Fruit fly (Drosophila melanogaster): ENCODE results near the gene CG43245.

DNA sequence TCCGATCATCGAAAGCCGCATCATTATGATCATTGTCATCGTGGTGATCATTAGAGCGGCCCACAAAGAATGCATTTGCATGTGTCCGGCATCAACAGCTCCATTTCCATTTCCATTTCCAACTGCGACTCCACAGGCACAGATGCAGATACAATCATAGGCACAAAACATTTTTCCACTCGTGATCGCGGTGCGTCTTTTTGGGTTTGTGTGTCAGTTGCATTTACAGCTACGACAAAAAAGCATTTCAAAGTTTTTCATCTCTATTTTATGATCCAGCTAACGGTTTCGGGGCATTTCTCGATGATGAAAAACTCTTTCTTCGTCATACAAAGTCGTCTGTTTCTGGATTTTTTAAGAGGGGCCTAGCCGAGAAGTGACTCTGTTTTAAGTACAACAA, 3.5 kb downstream of the CG43245 start:
- TF ChIP-seq CG13204 (GFP tag; optimal IDR thresholded peaks at IDR 0.05), result no peak
- no peak for TF ChIP-seq Snoo (tag; optimal IDR thresholded peaks at IDR 0.05)
- no peak for TF ChIP-seq EcR (GFP tag; optimal IDR thresholded peaks at IDR 0.05)
- TF ChIP-seq Ets98B (GFP tag; IDR thresholded peaks at IDR 0.05), result no peak
- no peak for TF ChIP-seq CG8159 (tag; optimal IDR thresholded peaks at IDR 0.05)
- TF ChIP-seq gl (tag; optimal IDR thresholded peaks at IDR 0.05), result no peak
- no peak for TF ChIP-seq CG9948 (tag; optimal IDR thresholded peaks at IDR 0.05)
